Fruit fly (Drosophila melanogaster) whole organism, prepupa: Measurements from ENCODE around the gene CG5235.

ENCODE experiments used
- Blimp-1 ChIP-seq: fragments of 200-800 bp; sonication (Bioruptor generic); optimal IDR thresholded peaks from 3 replicates; lab custom pipeline; 2017; ENCODE audit warnings: missing biosample characterization, missing genetic modification characterization, mild to moderate bottlenecking, moderate library complexity, missing genetic modification reagents
- CG10631 ChIP-seq: fragments of 200-800 bp; sonication (Bioruptor generic); optimal IDR thresholded peaks from 2 replicates; lab custom pipeline; 2016; ENCODE audit warnings: missing biosample characterization, missing genetic modification characterization
- CG10669 ChIP-seq: fragments of 200-800 bp; sonication (Bioruptor generic); optimal IDR thresholded peaks from 3 replicates; lab custom pipeline; 2018; ENCODE audit warnings: missing biosample characterization, mild to moderate bottlenecking, missing genetic modification characterization, moderate library complexity
- CG11762 ChIP-seq: fragments of 200-800 bp; sonication (Bioruptor generic); optimal IDR thresholded peaks from 3 replicates; lab custom pipeline; 2016; ENCODE audit warnings: missing biosample characterization, missing genetic modification characterization; ENCODE audit not compliant: insufficient read depth
- CG11902 ChIP-seq: fragments of 200-800 bp; sonication (Bioruptor generic); optimal IDR thresholded peaks from 3 replicates; lab custom pipeline; 2016; ENCODE audit warnings: missing biosample characterization, missing genetic modification characterization
- CG15336 ChIP-seq: fragments of 200-800 bp; sonication (Bioruptor generic); IDR thresholded peaks from 2 replicates; pipeline ENCODE4 v1.3.6; 2022; ENCODE audit warnings: missing biosample characterization, missing genetic modification characterization
- CG1621 ChIP-seq: fragments of 200-800 bp; sonication (Bioruptor generic); optimal IDR thresholded peaks from 3 replicates; lab custom pipeline; 2018; ENCODE audit warnings: missing biosample characterization, mild to moderate bottlenecking, missing genetic modification characterization
- CG16779 ChIP-seq: fragments of 200-800 bp; sonication (Bioruptor generic); optimal IDR thresholded peaks from 3 replicates; lab custom pipeline; 2017; ENCODE audit warnings: missing biosample characterization, mild to moderate bottlenecking, missing genetic modification characterization
- CG31627 ChIP-seq: fragments of 200-800 bp; sonication (Bioruptor generic); optimal IDR thresholded peaks from 3 replicates; lab custom pipeline; 2016; ENCODE audit warnings: missing biosample characterization, missing genetic modification characterization
- CG32006 ChIP-seq: fragments of 200-800 bp; sonication (Bioruptor generic); optimal IDR thresholded peaks from 3 replicates; lab custom pipeline; 2017; ENCODE audit warnings: missing biosample characterization, mild to moderate bottlenecking, missing genetic modification characterization
- CG34406 ChIP-seq: fragments of 200-800 bp; sonication (Bioruptor generic); optimal IDR thresholded peaks from 3 replicates; lab custom pipeline; 2016; ENCODE audit warnings: missing biosample characterization, missing genetic modification characterization
- CG3919 ChIP-seq: fragments of 200-800 bp; sonication (Bioruptor generic); optimal IDR thresholded peaks from 3 replicates; lab custom pipeline; 2016; ENCODE audit warnings: missing biosample characterization, missing genetic modification characterization
- CG4318 ChIP-seq: fragments of 200-800 bp; sonication (Bioruptor generic); optimal IDR thresholded peaks from 3 replicates; lab custom pipeline; 2017; ENCODE audit warnings: missing biosample characterization, mild to moderate bottlenecking, missing genetic modification characterization
- CG6163 ChIP-seq: fragments of 200-800 bp; sonication (Bioruptor generic); IDR thresholded peaks from 3 replicates; pipeline ENCODE4 v1.3.6; 2022; ENCODE audit warnings: missing biosample characterization, missing genetic modification characterization
- CG6808 ChIP-seq: fragments of 200-800 bp; sonication (Bioruptor generic); optimal IDR thresholded peaks from 3 replicates; lab custom pipeline; 2017; ENCODE audit warnings: missing biosample characterization, missing genetic modification characterization, mild to moderate bottlenecking, moderate library complexity, missing genetic modification reagents
- CG7368 ChIP-seq: fragments of 200-800 bp; sonication (Bioruptor generic); optimal IDR thresholded peaks from 3 replicates; lab custom pipeline; 2016; ENCODE audit warnings: missing biosample characterization, missing genetic modification characterization
- CG8632 ChIP-seq: fragments of 200-800 bp; sonication (Bioruptor generic); optimal IDR thresholded peaks from 3 replicates; lab custom pipeline; 2016; ENCODE audit warnings: missing biosample characterization, missing genetic modification characterization
- CG9139 ChIP-seq: fragments of 200-800 bp; sonication (Bioruptor generic); optimal IDR thresholded peaks from 3 replicates; lab custom pipeline; 2017; ENCODE audit warnings: missing biosample characterization, mild to moderate bottlenecking, missing genetic modification characterization
- Eip75B ChIP-seq: fragments of 200-800 bp; sonication (Bioruptor generic); optimal IDR thresholded peaks from 3 replicates; lab custom pipeline; 2016; ENCODE audit warnings: missing biosample characterization, missing genetic modification characterization
- Eip78C ChIP-seq: fragments of 200-800 bp; sonication (Bioruptor generic); peaks from one replicate; lab custom pipeline; 2016; ENCODE audit warnings: missing biosample characterization, missing genetic modification characterization
- Eip93F ChIP-seq: fragments of 200-800 bp; sonication (Bioruptor generic); optimal IDR thresholded peaks from 2 replicates; lab custom pipeline; 2016; ENCODE audit warnings: missing biosample characterization, mild to moderate bottlenecking, missing genetic modification characterization
- Ets21C ChIP-seq: fragments of 200-800 bp; sonication (Bioruptor generic); optimal IDR thresholded peaks from 3 replicates; lab custom pipeline; 2016; ENCODE audit warnings: missing biosample characterization, missing genetic modification characterization
- Ets96B ChIP-seq: fragments of 200-800 bp; optimal IDR thresholded peaks from 2 replicates; lab custom pipeline; 2019; ENCODE audit warnings: missing biosample characterization, mild to moderate bottlenecking, missing genetic modification characterization, moderate library complexity
- Gug ChIP-seq: fragments of 200-800 bp; sonication (Bioruptor generic); IDR thresholded peaks from 2 replicates; pipeline ENCODE4 v1.3.6; 2022; ENCODE audit warnings: missing biosample characterization, missing genetic modification characterization
- Hr38 ChIP-seq: sonication (Bioruptor generic); optimal IDR thresholded peaks from 2 replicates; lab custom pipeline; 2016; ENCODE audit warnings: missing biosample characterization, missing genetic modification characterization
- Hr39 ChIP-seq: fragments of 200-800 bp; sonication (Bioruptor generic); optimal IDR thresholded peaks from 2 replicates; lab custom pipeline; 2016; ENCODE audit warnings: missing biosample characterization, missing genetic modification characterization
- Hr4 ChIP-seq: fragments of 200-800 bp; sonication (Bioruptor generic); optimal IDR thresholded peaks from 3 replicates; lab custom pipeline; 2016; ENCODE audit warnings: missing biosample characterization, missing genetic modification characterization
- Met ChIP-seq: fragments of 200-800 bp; sonication (Bioruptor generic); optimal IDR thresholded peaks from 3 replicates; lab custom pipeline; 2016; ENCODE audit warnings: missing biosample characterization, missing genetic modification characterization
- OdsH ChIP-seq: fragments of 200-800 bp; sonication (Bioruptor generic); optimal IDR thresholded peaks from 3 replicates; lab custom pipeline; 2016; ENCODE audit warnings: missing biosample characterization, missing genetic modification characterization
- Sox15 ChIP-seq: fragments of 200-800 bp; sonication (Bioruptor generic); optimal IDR thresholded peaks from 3 replicates; lab custom pipeline; 2016; ENCODE audit warnings: missing biosample characterization, missing genetic modification characterization
- achi ChIP-seq: fragments of 200-800 bp; sonication (Bioruptor generic); optimal IDR thresholded peaks from 3 replicates; lab custom pipeline; 2016; ENCODE audit warnings: missing biosample characterization, missing genetic modification characterization
- acj6 ChIP-seq: fragments of 200-800 bp; sonication (Bioruptor generic); optimal IDR thresholded peaks from 3 replicates; lab custom pipeline; 2016; ENCODE audit warnings: missing biosample characterization, missing genetic modification characterization
- cyc ChIP-seq: fragments of 200-800 bp; sonication (Bioruptor generic); optimal IDR thresholded peaks from 3 replicates; lab custom pipeline; 2016; ENCODE audit warnings: missing biosample characterization, missing genetic modification characterization
- dac ChIP-seq: fragments of 200-800 bp; sonication (Bioruptor generic); optimal IDR thresholded peaks from 2 replicates; lab custom pipeline; 2017; ENCODE audit warnings: missing biosample characterization, mild to moderate bottlenecking, missing genetic modification characterization
- dsx ChIP-seq: fragments of 200-800 bp; optimal IDR thresholded peaks from 3 replicates; lab custom pipeline; 2019; ENCODE audit warnings: missing biosample characterization, mild to moderate bottlenecking, missing genetic modification characterization, moderate library complexity; ENCODE audit not compliant: poor library complexity, severe bottlenecking
- eg ChIP-seq: fragments of 200-800 bp; sonication (Bioruptor generic); IDR thresholded peaks from 3 replicates; pipeline ENCODE4 v1.3.6; 2022; ENCODE audit warnings: missing biosample characterization, missing genetic modification characterization
- esn ChIP-seq: fragments of 200-800 bp; sonication (Bioruptor generic); optimal IDR thresholded peaks from 2 replicates; lab custom pipeline; 2016; ENCODE audit warnings: missing biosample characterization, mild to moderate bottlenecking, missing genetic modification characterization, moderate library complexity
- fd59A ChIP-seq: fragments of 200-800 bp; sonication (Bioruptor generic); optimal IDR thresholded peaks from 2 replicates; lab custom pipeline; 2017; ENCODE audit warnings: missing biosample characterization, mild to moderate bottlenecking, missing genetic modification characterization, missing genetic modification reagents
- fkh ChIP-seq: fragments of 200-800 bp; sonication (Bioruptor generic); optimal IDR thresholded peaks from 3 replicates; lab custom pipeline; 2017; ENCODE audit warnings: missing biosample characterization, mild to moderate bottlenecking, missing genetic modification characterization, moderate library complexity
- lz ChIP-seq: fragments of 200-800 bp; sonication (Bioruptor generic); optimal IDR thresholded peaks from 3 replicates; lab custom pipeline; 2016; ENCODE audit warnings: missing biosample characterization, missing genetic modification characterization
- salr ChIP-seq, 2 experiments: fragments of 200-800 bp; sonication (Bioruptor generic); optimal IDR thresholded peaks; 3 replicates each; lab custom pipeline; 2016 to 2018; ENCODE audit warnings: missing biosample characterization in 2 of 2, missing genetic modification characterization in 2 of 2, mild to moderate bottlenecking in 1 of 2
- svp ChIP-seq: fragments of 200-800 bp; sonication (Bioruptor generic); peaks from one replicate; lab custom pipeline; 2016; ENCODE audit warnings: missing biosample characterization, missing genetic modification characterization
- topi ChIP-seq: fragments of 200-800 bp; sonication (Bioruptor generic); optimal IDR thresholded peaks from 3 replicates; lab custom pipeline; 2016; ENCODE audit warnings: missing biosample characterization, missing genetic modification characterization

CG5235 gene

DNA sequence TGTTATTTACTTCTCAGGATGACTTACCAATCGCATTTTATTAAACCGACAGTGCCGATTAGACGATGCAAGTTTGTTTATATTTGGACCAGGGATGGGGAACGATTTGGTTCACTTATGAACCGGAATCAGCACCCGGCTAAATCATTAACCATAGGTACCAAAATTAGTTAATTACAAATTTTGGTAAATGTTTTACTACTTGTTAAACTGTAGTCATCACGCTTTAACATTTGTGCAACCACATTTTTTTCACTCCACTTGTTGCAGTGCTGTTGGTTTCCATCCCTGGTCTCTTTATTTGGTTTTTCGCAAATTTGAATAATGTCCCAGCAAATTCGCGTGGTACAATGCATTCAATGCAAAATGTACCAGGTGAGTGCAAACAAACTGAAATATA lies 15.3 kb upstream of the CG5235 start, which contains the start of the genes IntS9 and CG43295 (continued):
- TF ChIP-seq cyc (GFP tag; lab: Kevin White, UChicago): peak; percentile 91
- no peak for TF ChIP-seq Eip78C (GFP tag; lab: Kevin White, UChicago)
- peak; percentile 46 for TF ChIP-seq fkh (GFP tag; lab: Kevin White, UChicago)
- TF ChIP-seq CG15336 (GFP tag; lab: Robert Waterston, UW): peak; percentile 80
- peak; percentile 90 for TF ChIP-seq lz (GFP tag; lab: Kevin White, UChicago)
- no peak for TF ChIP-seq CG16779
- TF ChIP-seq CG6808: no peak
- TF ChIP-seq Sox15 (GFP tag; lab: Kevin White, UChicago): peak; percentile 76
- no peak for TF ChIP-seq topi (GFP tag; lab: Kevin White, UChicago)
- no peak for TF ChIP-seq CG9139
- peak; percentile 77 for TF ChIP-seq CG7368 (GFP tag; lab: Kevin White, UChicago)
- peak; percentile 58 for TF ChIP-seq fd59A (GFP tag; lab: Kevin White, UChicago)
- TF ChIP-seq CG11902: peak; percentile 71
- TF ChIP-seq Eip75B: no peak
- TF ChIP-seq Hr39 (GFP tag; lab: Kevin White, UChicago): peak; percentile 92
- TF ChIP-seq, all 60 proteins: peak for 28

DNA sequence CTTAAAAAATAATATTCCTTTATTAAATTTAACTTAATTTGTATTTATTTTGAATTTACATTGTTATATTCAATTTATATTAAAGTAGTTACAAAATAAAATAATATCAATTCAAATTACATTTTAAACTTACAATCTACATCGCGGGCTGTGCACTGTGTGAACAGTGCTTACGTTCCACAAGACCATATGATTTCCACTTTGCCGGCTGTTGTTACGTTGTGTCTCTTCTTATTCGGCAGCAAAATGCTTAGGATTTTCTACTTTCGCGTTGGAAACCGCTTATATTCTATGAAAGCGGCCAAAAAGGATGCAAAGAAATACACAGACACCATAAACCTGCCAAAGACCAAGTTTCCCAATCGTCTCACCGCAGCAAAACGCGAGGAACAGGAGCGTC lies 9.9 kb upstream of the CG5235 start, which contains the start of gene IleRS-m:
Gene IleRS-m (plus strand): TSS at position 222 of the 400 bp plus-strand sequence.
- TF ChIP-seq Eip78C (GFP tag; lab: Kevin White, UChicago) (no peak), dsx (GFP tag; lab: Kevin White, UChicago) (no peak), esn (GFP tag; lab: Kevin White, UChicago) (no peak), CG4318 (GFP tag; lab: Kevin White, UChicago) (no peak), salr (GFP tag; optimal IDR thresholded peaks at IDR 0.05; lab: Kevin White, UChicago) (no peak), Gug (no peak), CG3919 (GFP tag; lab: Kevin White, UChicago) (no peak), Ets21C (GFP tag; lab: Kevin White, UChicago) (no peak), Ets96B (tag; lab: Kevin White, UChicago) (no peak), CG7368 (GFP tag; lab: Kevin White, UChicago) (no peak), Hr39 (GFP tag; lab: Kevin White, UChicago) (no peak), Eip93F (GFP tag; lab: Kevin White, UChicago) (no peak), CG31627 (GFP tag; lab: Kevin White, UChicago) (no peak), CG32006 (no peak)
- TF ChIP-seq, all 60 proteins: peak for 0

DNA sequence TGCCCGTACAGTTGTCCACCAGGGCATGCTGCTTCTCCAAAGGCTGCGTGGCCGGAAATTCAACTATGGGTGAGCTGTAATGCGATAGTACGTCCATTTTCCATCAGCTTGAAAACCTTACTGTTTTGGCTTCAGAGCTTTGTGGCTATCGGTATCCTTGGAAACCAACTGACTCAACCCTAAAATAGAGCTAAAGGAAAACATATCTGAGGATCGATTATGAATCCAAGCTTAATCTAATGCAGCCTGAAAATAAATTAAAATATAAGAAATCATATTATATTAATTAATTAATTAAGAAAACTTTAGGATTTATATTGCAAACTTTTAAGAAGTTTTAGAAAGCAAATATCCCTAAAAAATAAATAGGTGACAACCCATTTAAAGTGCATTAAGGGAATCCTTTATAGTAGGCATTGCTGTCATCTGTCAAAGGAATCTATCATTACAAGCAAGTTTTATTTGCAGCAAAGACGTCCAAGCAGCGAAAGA lies 7.2 kb upstream of the CG5235 start, which contains the start of the genes CG13074 and ATPsynbetaL:
Gene CG13074 (minus strand): TSS at position 101 of the 492 bp plus-strand sequence.
Gene ATPsynbetaL (plus strand): TSS at position 442 of the 492 bp plus-strand sequence.
- TF ChIP-seq CG10669 (GFP tag; lab: Kevin White, UChicago) (no peak), CG1621 (tag; lab: Kevin White, UChicago) (no peak), cyc (GFP tag; lab: Kevin White, UChicago) (no peak), CG34406 (GFP tag; lab: Kevin White, UChicago) (no peak), CG9139 (no peak), CG11762 (GFP tag; lab: Kevin White, UChicago) (no peak), Hr4 (GFP tag; lab: Kevin White, UChicago) (no peak), Hr39 (GFP tag; lab: Kevin White, UChicago) (no peak), fd59A (GFP tag; lab: Kevin White, UChicago) (no peak)

DNA sequence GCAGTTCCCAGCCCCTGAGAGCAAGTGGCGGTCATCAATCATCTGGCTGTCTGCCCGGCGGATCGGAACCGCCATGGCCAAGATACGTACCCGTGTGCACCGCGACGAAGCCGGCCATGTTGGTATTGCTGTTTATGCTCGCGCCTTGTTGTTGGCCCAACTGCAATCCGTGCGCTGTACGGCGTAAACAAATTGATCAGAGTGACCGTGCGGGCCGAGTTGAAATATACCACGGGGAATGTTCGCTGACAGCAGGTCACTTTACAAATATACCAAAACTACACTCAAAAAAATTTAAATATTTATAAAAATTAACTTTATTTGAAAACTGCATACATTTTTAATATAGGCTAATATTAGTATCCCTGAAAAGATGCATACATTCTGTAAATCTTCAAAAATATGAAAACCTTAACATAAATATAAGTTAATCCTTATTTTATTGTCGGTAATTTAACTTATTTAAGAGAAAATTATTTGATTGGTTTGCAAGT lies 2.8 kb downstream of the CG5235 start, which contains the start of gene Tasp1:
Gene Tasp1 (minus strand): TSS at position 203 of the 494 bp plus-strand sequence.
- no peak for TF ChIP-seq OdsH (GFP tag; lab: Kevin White, UChicago)
- TF ChIP-seq Ets21C (GFP tag; lab: Kevin White, UChicago): no peak
- no peak for TF ChIP-seq Hr38 (GFP tag; lab: Kevin White, UChicago)
- no peak for TF ChIP-seq svp (GFP tag; lab: Kevin White, UChicago)
- peak; percentile 55 for TF ChIP-seq esn (GFP tag; lab: Kevin White, UChicago)
- no peak for TF ChIP-seq Met
- TF ChIP-seq dac: no peak
- no peak for TF ChIP-seq CG6163 (GFP tag; lab: Robert Waterston, UW)
- TF ChIP-seq Blimp-1 (GFP tag; lab: Kevin White, UChicago): no peak
- TF ChIP-seq CG11902: no peak
- TF ChIP-seq lz (GFP tag; lab: Kevin White, UChicago): no peak
- no peak for TF ChIP-seq topi (GFP tag; lab: Kevin White, UChicago)
- peak; percentile 22 for TF ChIP-seq cyc (GFP tag; lab: Kevin White, UChicago)
- no peak for TF ChIP-seq achi (GFP tag; lab: Kevin White, UChicago)
- TF ChIP-seq eg: no peak
- TF ChIP-seq CG10631: no peak
- TF ChIP-seq fd59A (GFP tag; lab: Kevin White, UChicago): no peak
- TF ChIP-seq CG8632 (GFP tag; lab: Kevin White, UChicago): no peak
- TF ChIP-seq Eip93F (GFP tag; lab: Kevin White, UChicago): no peak
- TF ChIP-seq acj6 (GFP tag; lab: Kevin White, UChicago): no peak
- TF ChIP-seq CG6808: no peak
- TF ChIP-seq CG15336 (GFP tag; lab: Robert Waterston, UW): peak; percentile 62
- no peak; the same call in 1 of the 2 replicates for TF ChIP-seq Gug
- no peak for TF ChIP-seq CG11762 (GFP tag; lab: Kevin White, UChicago)
